Worm (Caenorhabditis elegans) whole organism, midembryonic: ENCODE measurements around the gene prp-21.

ENCODE experiments used
- T22C8.4 ChIP-seq: fragments of 200-800 bp; sonication (Bioruptor generic); IDR thresholded peaks from 2 replicates; pipeline ENCODE4 v1.3.6; 2022; ENCODE audit warnings: missing genetic modification characterization, missing compliant biosample characterization
- cog-1 ChIP-seq: sonication (generic microtip); optimal IDR thresholded peaks from 2 replicates; lab custom pipeline; 2016; ENCODE audit warnings: missing genetic modification characterization, missing compliant biosample characterization
- flt-1 ChIP-seq: fragments of 200-800 bp; sonication (Bioruptor generic); IDR thresholded peaks from 2 replicates; pipeline ENCODE4 v1.3.6; 2022; ENCODE audit warnings: missing genetic modification characterization, missing compliant biosample characterization
- klf-2 ChIP-seq: fragments of 200-800 bp; sonication (Bioruptor generic); conservative IDR thresholded peaks from 2 replicates; pipeline ENCODE4 v1.3.6; 2022; ENCODE audit warnings: missing genetic modification reagents, missing genetic modification characterization, missing compliant biosample characterization
- med-1 ChIP-seq: sonication (generic microtip); optimal IDR thresholded peaks from 2 replicates; lab custom pipeline; 2017; ENCODE audit warnings: missing genetic modification characterization, mild to moderate bottlenecking, missing compliant biosample characterization, antibody characterized with exemption, missing genetic modification reagents; ENCODE audit not compliant: insufficient read depth
- ref-1 ChIP-seq: fragments of 200-800 bp; sonication (Bioruptor generic); conservative IDR thresholded peaks from 2 replicates; pipeline ENCODE4 v1.3.6; 2022; ENCODE audit warnings: missing genetic modification reagents, missing genetic modification characterization, missing compliant biosample characterization
- tab-1 ChIP-seq: fragments of 200-800 bp; sonication (Bioruptor generic); IDR thresholded peaks from 2 replicates; pipeline ENCODE4 v1.3.6; 2022; ENCODE audit warnings: missing genetic modification characterization, missing compliant biosample characterization
- ztf-23 ChIP-seq: fragments of 200-800 bp; sonication (Bioruptor generic); IDR thresholded peaks from 2 replicates; pipeline ENCODE4 v1.3.6; 2022; ENCODE audit warnings: missing genetic modification reagents, missing genetic modification characterization, missing compliant biosample characterization
- ztf-29 ChIP-seq: fragments of 200-800 bp; sonication (Bioruptor generic); IDR thresholded peaks from 2 replicates; pipeline ENCODE4 v1.3.6; 2022; ENCODE audit warnings: missing genetic modification reagents, missing genetic modification characterization, missing compliant biosample characterization

prp-21 gene

DNA sequence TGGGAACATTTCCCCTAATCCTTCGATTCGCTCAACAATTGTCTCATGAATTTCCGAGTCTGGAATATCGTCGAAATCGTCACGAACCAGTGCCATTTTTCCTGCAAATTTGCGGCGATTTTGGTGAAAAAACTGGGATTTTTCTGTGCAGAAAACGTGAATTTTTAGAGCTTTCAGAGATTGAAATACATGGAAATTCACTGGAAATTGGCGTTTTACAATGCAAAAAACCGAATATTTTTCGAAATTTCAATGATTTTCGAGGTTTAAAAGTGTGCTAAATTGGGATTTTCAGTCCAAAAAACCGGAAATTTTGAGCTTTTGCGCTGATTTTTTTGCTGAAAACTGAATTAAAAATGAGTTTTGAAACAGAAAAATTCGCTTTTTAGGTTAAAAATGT lies 14.3 kb upstream of the prp-21 start, which contains the start of gene tomm-22:
tomm-22 (minus strand) TSS at position 101 of the 400 bp plus-strand sequence.
- TF ChIP-seq ref-1 (GFP tag; lab: Robert Waterston, UW) (no peak), ztf-29 (no peak), med-1 (GFP tag; lab: Kevin White, UChicago) (no peak), T22C8.4 (GFP tag; lab: Robert Waterston, UW) (no peak), ztf-23 (GFP tag; lab: Robert Waterston, UW) (no peak), cog-1 (tag; lab: Kevin White, UChicago) (no peak), klf-2 (GFP tag; lab: Robert Waterston, UW) (no peak), flt-1 (GFP tag; lab: Robert Waterston, UW) (no peak), tab-1 (GFP tag; lab: Robert Waterston, UW) (no peak)

DNA sequence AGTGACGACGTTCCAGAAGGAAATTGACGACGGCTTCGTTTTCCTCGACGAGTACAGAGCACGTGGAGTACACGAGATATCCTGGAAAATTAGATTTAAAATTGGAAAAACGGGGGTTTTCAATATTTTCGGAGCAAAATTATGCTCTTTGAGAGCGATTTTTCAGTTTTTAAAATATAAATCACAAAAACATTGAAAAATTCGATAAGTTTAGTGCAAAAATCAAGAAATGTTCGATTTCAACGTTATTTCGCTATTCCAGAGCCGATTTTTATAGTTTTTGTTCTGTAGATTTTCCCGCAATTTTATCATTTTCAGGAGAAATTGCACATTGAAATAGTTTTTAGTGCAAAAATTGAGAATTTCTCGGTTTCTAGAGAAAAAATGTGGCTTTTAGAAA lies 11.5 kb upstream of the prp-21 start, which contains the start of gene W07E6.5:
W07E6.5 (plus strand) TSS at position 301 of the 400 bp plus-strand sequence.
- TF ChIP-seq T22C8.4 (GFP tag; lab: Robert Waterston, UW) (no peak), klf-2 (GFP tag; lab: Robert Waterston, UW) (no peak), cog-1 (tag; lab: Kevin White, UChicago) (no peak)

DNA sequence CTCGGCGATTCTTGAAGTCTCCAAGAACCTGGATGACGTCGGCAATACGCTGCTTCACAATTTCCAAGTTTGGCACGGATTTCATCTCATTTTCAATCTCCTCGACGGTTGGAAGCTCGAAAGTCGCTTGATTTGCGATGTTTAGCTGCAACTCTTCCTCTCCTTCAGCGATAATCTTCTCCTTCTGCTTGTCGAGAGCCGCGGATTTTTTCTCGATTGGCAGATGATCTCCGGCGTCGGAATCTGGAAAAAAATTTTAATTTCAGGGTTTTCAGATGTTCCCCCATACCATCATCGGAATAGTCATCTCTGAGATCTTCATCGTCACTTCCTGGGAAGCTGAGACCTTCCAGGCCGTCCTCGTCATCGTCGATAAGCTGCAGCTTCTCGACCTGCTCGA lies 9.4 kb upstream of the prp-21 start:
- no peak for TF ChIP-seq med-1 (GFP tag; lab: Kevin White, UChicago)
- no peak for TF ChIP-seq ztf-23 (GFP tag; lab: Robert Waterston, UW)
- TF ChIP-seq T22C8.4 (GFP tag; lab: Robert Waterston, UW), result no peak
- no peak for TF ChIP-seq klf-2 (GFP tag; lab: Robert Waterston, UW)
- no peak for TF ChIP-seq cog-1 (tag; lab: Kevin White, UChicago)
- TF ChIP-seq ztf-29, result no peak
- no peak for TF ChIP-seq ref-1 (GFP tag; lab: Robert Waterston, UW)
- TF ChIP-seq flt-1 (GFP tag; lab: Robert Waterston, UW), result no peak
- TF ChIP-seq tab-1 (GFP tag; lab: Robert Waterston, UW), result no peak

DNA sequence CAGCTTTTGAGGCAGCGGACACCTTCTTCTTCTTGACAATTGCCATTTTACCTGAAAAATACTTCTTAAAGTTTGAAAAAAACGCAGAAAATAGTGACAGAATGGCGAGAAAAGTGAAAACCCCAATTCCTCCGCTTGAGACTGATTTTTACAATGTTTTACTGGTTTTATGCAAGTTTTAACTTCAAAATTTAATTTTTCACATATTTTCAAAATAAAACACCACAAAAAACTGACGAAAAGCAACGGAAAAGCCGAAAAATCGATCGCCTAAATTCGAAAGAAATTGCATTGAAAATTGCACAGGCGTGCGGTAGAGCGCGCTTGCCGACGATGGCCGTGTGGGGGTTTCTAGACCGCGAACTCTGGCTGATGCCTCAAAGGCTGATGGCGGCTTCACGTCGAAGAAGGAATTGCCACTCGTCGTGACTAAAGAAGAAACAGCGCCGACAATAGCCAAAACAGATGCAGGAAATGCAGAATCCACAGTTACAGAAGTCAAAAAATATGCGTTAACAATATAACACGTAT lies 8.7 kb upstream of the prp-21 start, which contains the start of gene nsun-1:
nsun-1 (minus strand) TSS at position 51 of the 531 bp plus-strand sequence.
- TF ChIP-seq ztf-23 (GFP tag; lab: Robert Waterston, UW), result peak; percentile 67; the same call in 1 of the 2 replicates
- no peak for TF ChIP-seq med-1 (GFP tag; lab: Kevin White, UChicago)
- 0 out of 2 replicates have a peak, but pooled peaks have one; percentile 30 for TF ChIP-seq klf-2 (GFP tag; lab: Robert Waterston, UW)
- TF ChIP-seq T22C8.4 (GFP tag; lab: Robert Waterston, UW), result no peak
- 0 out of 2 replicates have a peak, but pooled peaks have one; percentile 62 for TF ChIP-seq flt-1 (GFP tag; lab: Robert Waterston, UW)
- TF ChIP-seq ref-1 (GFP tag; lab: Robert Waterston, UW), result no peak
- TF ChIP-seq cog-1 (tag; lab: Kevin White, UChicago), result no peak
- TF ChIP-seq tab-1 (GFP tag; lab: Robert Waterston, UW), result no peak
- TF ChIP-seq ztf-29, result no peak

DNA sequence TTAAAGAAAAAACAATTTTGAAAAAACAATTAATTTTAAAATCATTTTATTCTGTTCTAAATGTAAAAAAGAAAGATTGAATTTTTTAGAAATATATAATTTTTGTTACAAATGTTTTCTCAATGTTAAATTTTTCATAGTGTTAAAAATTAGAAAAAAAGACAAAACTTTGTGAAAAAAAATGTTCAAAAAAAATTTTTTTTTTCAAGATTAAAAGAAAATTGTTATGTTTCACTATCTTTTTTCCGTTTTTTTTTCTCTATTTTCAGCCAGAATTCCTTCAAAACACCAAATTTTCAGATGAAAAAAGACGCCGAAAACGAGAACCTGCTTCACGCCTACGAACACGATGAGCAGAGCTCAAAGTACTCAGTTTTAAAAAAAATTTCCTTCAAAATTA lies 10.5 kb downstream of the prp-21 start, which contains the start of gene sms-5:
sms-5 (plus strand) TSS at position 301 of the 400 bp plus-strand sequence.
- TF ChIP-seq klf-2 (GFP tag; lab: Robert Waterston, UW) (no peak), ztf-23 (GFP tag; lab: Robert Waterston, UW) (no peak), T22C8.4 (GFP tag; lab: Robert Waterston, UW) (no peak), med-1 (GFP tag; lab: Kevin White, UChicago) (no peak)

DNA sequence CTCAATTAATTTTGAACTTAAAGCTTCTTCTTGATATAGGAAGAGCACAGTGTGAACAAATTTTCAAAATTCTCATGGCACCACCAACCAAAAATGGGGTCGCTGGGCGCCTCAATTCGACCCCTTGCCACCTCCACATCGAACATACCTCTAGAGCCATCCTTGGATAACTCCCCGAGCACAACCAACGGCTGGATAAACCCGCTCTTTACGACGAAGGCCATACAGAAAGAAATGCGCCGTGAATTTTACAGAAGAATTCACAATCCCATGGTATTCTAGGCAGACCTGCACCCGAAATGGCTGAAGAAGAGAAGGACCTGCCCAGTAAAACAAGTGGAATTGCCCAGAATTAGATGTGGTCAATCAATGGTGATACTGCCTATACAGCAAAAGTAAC lies 18.0 kb downstream of the prp-21 start:
- TF ChIP-seq klf-2 (GFP tag; lab: Robert Waterston, UW) (no peak), ref-1 (GFP tag; lab: Robert Waterston, UW) (no peak), tab-1 (GFP tag; lab: Robert Waterston, UW) (no peak), cog-1 (tag; lab: Kevin White, UChicago) (no peak), ztf-23 (GFP tag; lab: Robert Waterston, UW) (no peak), ztf-29 (no peak)

DNA sequence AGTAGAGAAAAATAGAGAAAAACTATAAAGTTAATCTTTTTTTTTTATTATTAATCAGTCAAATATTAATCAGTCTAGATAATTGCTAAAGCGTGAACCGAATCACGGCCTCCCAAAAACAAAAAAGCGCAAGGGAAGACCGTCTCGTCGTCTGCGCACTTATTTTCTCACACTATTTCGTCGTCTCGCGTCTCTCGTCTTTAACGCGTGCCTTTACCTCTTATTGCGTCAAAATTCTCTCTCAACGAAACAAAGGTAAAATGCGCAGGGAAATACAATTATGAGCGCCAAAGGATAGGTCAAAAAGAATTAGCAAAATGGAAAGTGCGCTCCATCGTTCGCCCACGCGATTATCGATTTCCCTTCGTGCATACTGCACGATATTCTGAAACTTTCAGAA lies 21.4 kb downstream of the prp-21 start:
- TF ChIP-seq tab-1 (GFP tag; lab: Robert Waterston, UW) (no peak), flt-1 (GFP tag; lab: Robert Waterston, UW) (0 out of 2 replicates have a peak, but pooled peaks have one; percentile 35), klf-2 (GFP tag; lab: Robert Waterston, UW) (no peak), med-1 (GFP tag; lab: Kevin White, UChicago) (no peak), ref-1 (GFP tag; lab: Robert Waterston, UW) (no peak), cog-1 (tag; lab: Kevin White, UChicago) (no peak), ztf-23 (GFP tag; lab: Robert Waterston, UW) (no peak), T22C8.4 (GFP tag; lab: Robert Waterston, UW) (no peak)

DNA sequence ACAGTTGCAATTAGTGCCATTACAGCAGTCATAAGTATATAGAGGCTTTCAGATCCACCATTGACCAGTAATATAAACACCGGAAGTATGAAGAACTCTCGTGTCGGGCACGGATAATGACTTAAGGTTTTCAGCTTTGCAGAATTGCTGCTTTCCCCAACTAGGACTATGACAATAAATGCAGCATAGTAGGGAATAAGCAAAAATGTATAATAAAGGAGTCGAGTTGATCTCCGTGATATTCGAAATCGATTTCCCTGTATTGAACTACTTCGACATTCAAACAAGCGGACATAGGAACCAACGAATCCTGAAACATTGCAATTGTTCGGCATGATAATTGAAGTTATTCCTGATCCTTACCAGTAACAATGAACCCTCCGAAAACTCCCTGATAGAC lies 23.9 kb downstream of the prp-21 start:
- no peak for TF ChIP-seq ztf-29
- no peak for TF ChIP-seq tab-1 (GFP tag; lab: Robert Waterston, UW)
- no peak for TF ChIP-seq klf-2 (GFP tag; lab: Robert Waterston, UW)
- no peak for TF ChIP-seq T22C8.4 (GFP tag; lab: Robert Waterston, UW)
- no peak for TF ChIP-seq med-1 (GFP tag; lab: Kevin White, UChicago)
- TF ChIP-seq cog-1 (tag; lab: Kevin White, UChicago), result no peak
- no peak for TF ChIP-seq flt-1 (GFP tag; lab: Robert Waterston, UW)
- TF ChIP-seq ref-1 (GFP tag; lab: Robert Waterston, UW), result no peak
- TF ChIP-seq ztf-23 (GFP tag; lab: Robert Waterston, UW), result no peak

DNA sequence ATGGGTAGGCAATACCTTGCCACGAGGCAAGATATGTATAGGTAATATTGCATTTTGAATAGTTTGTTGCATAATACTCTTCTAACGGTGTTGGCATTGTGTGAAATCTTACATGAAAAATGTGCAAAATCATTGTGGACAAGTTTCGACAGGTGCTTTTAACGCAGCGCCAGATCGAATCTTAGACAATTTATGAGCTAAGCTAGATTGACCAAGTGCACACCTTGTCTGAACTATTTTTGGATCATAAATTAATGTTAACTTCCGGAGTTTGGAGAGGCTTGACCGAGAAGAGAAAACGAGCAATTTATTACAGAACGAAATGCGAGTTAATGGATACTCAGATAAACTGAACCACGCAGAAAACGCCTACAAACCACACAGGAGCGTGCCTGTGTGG lies 24.6 kb downstream of the prp-21 start, which contains the start of gene srh-105:
srh-105 (minus strand) TSS at position 101 of the 400 bp plus-strand sequence.
- no peak for TF ChIP-seq T22C8.4 (GFP tag; lab: Robert Waterston, UW)
- TF ChIP-seq klf-2 (GFP tag; lab: Robert Waterston, UW), result no peak
- no peak for TF ChIP-seq tab-1 (GFP tag; lab: Robert Waterston, UW)
- TF ChIP-seq flt-1 (GFP tag; lab: Robert Waterston, UW), result no peak
- TF ChIP-seq ztf-29, result no peak
- TF ChIP-seq med-1 (GFP tag; lab: Kevin White, UChicago), result no peak
- TF ChIP-seq ztf-23 (GFP tag; lab: Robert Waterston, UW), result no peak
- no peak for TF ChIP-seq ref-1 (GFP tag; lab: Robert Waterston, UW)
- no peak for TF ChIP-seq cog-1 (tag; lab: Kevin White, UChicago)
